Fruit fly (Drosophila melanogaster) whole organism, embryonic: ENCODE measurements around the gene CG46427.

Experiments used
- Blimp-1 ChIP-seq: fragments of 200-800 bp; sonication (Bioruptor generic); optimal IDR thresholded peaks from 3 replicates; lab custom pipeline; 2018; ENCODE audit warnings: missing biosample characterization, missing genetic modification characterization, mild to moderate bottlenecking, moderate library complexity, missing genetic modification reagents
- CG10959 ChIP-seq: fragments of 200-800 bp; sonication (Bioruptor generic); IDR thresholded peaks from 2 replicates; pipeline ENCODE4 v1.3.6; 2022; ENCODE audit warnings: missing biosample characterization, missing genetic modification characterization
- CG11504 ChIP-seq: fragments of 200-800 bp; sonication (Bioruptor generic); optimal IDR thresholded peaks from 3 replicates; lab custom pipeline; 2019; ENCODE audit warnings: missing biosample characterization, mild to moderate bottlenecking, missing genetic modification characterization, moderate library complexity
- CG14014 ChIP-seq: fragments of 200-800 bp; sonication (Bioruptor generic); IDR thresholded peaks from 2 replicates; pipeline ENCODE4 v1.3.6; 2022; ENCODE audit warnings: missing biosample characterization, missing genetic modification characterization
- CG14667 ChIP-seq: fragments of 200-800 bp; sonication (Bioruptor generic); IDR thresholded peaks from 2 replicates; pipeline ENCODE4 v1.3.6; 2022; ENCODE audit warnings: missing biosample characterization, missing genetic modification characterization
- CG14860 ChIP-seq: fragments of 200-800 bp; sonication (Bioruptor generic); IDR thresholded peaks from 3 replicates; pipeline ENCODE4 v1.3.6; 2022; ENCODE audit warnings: missing biosample characterization, missing genetic modification characterization; ENCODE audit not compliant: partially characterized antibody
- CG17568 ChIP-seq: fragments of 200-800 bp; sonication (Bioruptor generic); optimal IDR thresholded peaks from 2 replicates; lab custom pipeline; 2018; ENCODE audit warnings: missing biosample characterization, mild to moderate bottlenecking, missing genetic modification characterization, moderate library complexity
- CG2129 ChIP-seq: fragments of 200-800 bp; sonication (Bioruptor generic); IDR thresholded peaks from 2 replicates; pipeline ENCODE4 v1.3.6; 2022; ENCODE audit warnings: missing biosample characterization, missing genetic modification characterization; ENCODE audit not compliant: partially characterized antibody
- CG2875 ChIP-seq: fragments of 200-800 bp; sonication (Bioruptor generic); optimal IDR thresholded peaks from 2 replicates; lab custom pipeline; 2017; ENCODE audit warnings: missing biosample characterization, mild to moderate bottlenecking, missing genetic modification characterization, missing genetic modification reagents
- CG4360 ChIP-seq: fragments of 200-800 bp; sonication (Bioruptor generic); IDR thresholded peaks from 2 replicates; pipeline ENCODE4 v1.3.6; 2022; ENCODE audit warnings: missing biosample characterization, missing genetic modification characterization
- CG43689 ChIP-seq: fragments of 200-800 bp; sonication (Bioruptor generic); IDR thresholded peaks from 2 replicates; pipeline ENCODE4 v1.3.6; 2022; ENCODE audit warnings: missing biosample characterization, missing genetic modification characterization
- CG4424 ChIP-seq: fragments of 200-800 bp; sonication (Bioruptor generic); optimal IDR thresholded peaks from 3 replicates; lab custom pipeline; 2016; ENCODE audit warnings: missing biosample characterization, missing genetic modification characterization
- CG9609 ChIP-seq: fragments of 200-800 bp; sonication (Bioruptor generic); optimal IDR thresholded peaks from 3 replicates; lab custom pipeline; 2016; ENCODE audit warnings: missing biosample characterization, missing genetic modification characterization
- CTCF ChIP-seq: fragments of 200-800 bp; sonication (Bioruptor generic); optimal IDR thresholded peaks from 2 replicates; lab custom pipeline; 2017; ENCODE audit warnings: missing biosample characterization, mild to moderate bottlenecking, missing genetic modification characterization, moderate library complexity
- Dip2 ChIP-seq: fragments of 200-800 bp; sonication (Bioruptor generic); IDR thresholded peaks from 2 replicates; pipeline ENCODE4 v1.3.6; 2022; ENCODE audit warnings: missing biosample characterization, missing genetic modification characterization
- GATAe ChIP-seq: fragments of 200-800 bp; sonication (Bioruptor generic); conservative IDR thresholded peaks from 2 replicates; pipeline ENCODE4 v1.3.6; 2022; ENCODE audit warnings: missing biosample characterization, missing genetic modification characterization
- Hr3 ChIP-seq: fragments of 200-800 bp; sonication (Bioruptor generic); optimal IDR thresholded peaks from 3 replicates; lab custom pipeline; 2016; ENCODE audit warnings: missing biosample characterization, missing genetic modification characterization
- Hr39 ChIP-seq: fragments of >200 bp; optimal IDR thresholded peaks from 2 replicates; lab custom pipeline; 2017
- Kr ChIP-seq: fragments of 200-800 bp; sonication (Bioruptor generic); optimal IDR thresholded peaks from 2 replicates; lab custom pipeline; 2017; ENCODE audit warnings: missing biosample characterization, mild to moderate bottlenecking, missing genetic modification characterization
- Lim3 ChIP-seq: fragments of 200-800 bp; sonication (Bioruptor generic); IDR thresholded peaks from 2 replicates; pipeline ENCODE4 v1.3.6; 2022; ENCODE audit warnings: missing biosample characterization, missing genetic modification characterization
- Max ChIP-seq: fragments of 200-800 bp; sonication (Bioruptor generic); optimal IDR thresholded peaks from 2 replicates; lab custom pipeline; 2016; ENCODE audit warnings: missing biosample characterization, mild to moderate bottlenecking, missing genetic modification characterization
- Meics ChIP-seq: fragments of 200-800 bp; sonication (Bioruptor generic); optimal IDR thresholded peaks from 2 replicates; lab custom pipeline; 2017; ENCODE audit warnings: missing biosample characterization, mild to moderate bottlenecking, missing genetic modification characterization
- NC2α ChIP-seq: fragments of 200-800 bp; sonication (Bioruptor generic); optimal IDR thresholded peaks from 2 replicates; lab custom pipeline; 2016; ENCODE audit warnings: missing biosample characterization, missing genetic modification characterization
- Optix ChIP-seq: fragments of 200-800 bp; sonication (Bioruptor generic); IDR thresholded peaks from 3 replicates; pipeline ENCODE4 v1.3.6; 2022; ENCODE audit warnings: missing biosample characterization, missing genetic modification characterization
- Usf ChIP-seq: fragments of 200-800 bp; sonication (Bioruptor generic); optimal IDR thresholded peaks from 2 replicates; lab custom pipeline; 2017; ENCODE audit warnings: missing genotype, missing biosample characterization, missing genetic modification characterization
- ase ChIP-seq: fragments of 200-800 bp; sonication (Bioruptor generic); IDR thresholded peaks from 3 replicates; pipeline ENCODE4 v1.3.6; 2022; ENCODE audit warnings: missing biosample characterization, missing genetic modification characterization
- ash1 ChIP-seq: fragments of 200-800 bp; sonication (Bioruptor generic); optimal IDR thresholded peaks from 2 replicates; lab custom pipeline; 2018; ENCODE audit warnings: missing biosample characterization, mild to moderate bottlenecking, missing genetic modification characterization
- croc ChIP-seq: fragments of 200-800 bp; sonication (Bioruptor generic); conservative IDR thresholded peaks from 3 replicates; pipeline ENCODE4 v1.3.6; 2022; ENCODE audit warnings: missing biosample characterization, missing genetic modification characterization
- emc ChIP-seq: fragments of 200-800 bp; sonication (Bioruptor generic); optimal IDR thresholded peaks from 2 replicates; lab custom pipeline; 2016; ENCODE audit warnings: missing biosample characterization, missing genetic modification characterization
- ems ChIP-seq: fragments of 200-800 bp; sonication (Bioruptor generic); optimal IDR thresholded peaks from 3 replicates; lab custom pipeline; 2016; ENCODE audit warnings: missing biosample characterization, missing genetic modification characterization
- ewg ChIP-seq: fragments of 200-800 bp; sonication (Bioruptor generic); optimal IDR thresholded peaks from 3 replicates; lab custom pipeline; 2017; ENCODE audit warnings: mild to moderate bottlenecking, missing biosample characterization, missing genetic modification reagents, missing genetic modification characterization
- fd64A ChIP-seq: fragments of 200-800 bp; sonication (Bioruptor generic); optimal IDR thresholded peaks from 3 replicates; lab custom pipeline; 2018; ENCODE audit warnings: missing biosample characterization, mild to moderate bottlenecking, missing genetic modification characterization
- fru ChIP-seq: fragments of >200 bp; optimal IDR thresholded peaks from 2 replicates; lab custom pipeline; 2017
- gfzf ChIP-seq: fragments of 200-800 bp; sonication (Bioruptor generic); optimal IDR thresholded peaks from 2 replicates; lab custom pipeline; 2016; ENCODE audit warnings: missing biosample characterization, mild to moderate bottlenecking, missing genetic modification characterization, moderate library complexity
- ham ChIP-seq: fragments of 200-800 bp; sonication (Bioruptor generic); IDR thresholded peaks from 2 replicates; pipeline ENCODE4 v1.3.6; 2022; ENCODE audit warnings: missing biosample characterization, missing genetic modification characterization
- hkb ChIP-seq, 2 experiments: fragments of 200-800 bp in 1 of 2; fragments of >200 bp in 1 of 2; sonication (Bioruptor generic) in 1 of 2; IDR thresholded peaks in 1 of 2; optimal IDR thresholded peaks in 1 of 2; 2 replicates each; pipeline versions ENCODE4 v1.3.6 to Lab custom; 2017 to 2022; ENCODE audit warnings: missing biosample characterization in 1 of 2, missing genetic modification characterization in 1 of 2
- inv ChIP-seq: fragments of 200-800 bp; sonication (Bioruptor generic); IDR thresholded peaks from 2 replicates; pipeline ENCODE4 v1.3.6; 2022; ENCODE audit warnings: missing biosample characterization, missing genetic modification characterization; ENCODE audit not compliant: partially characterized antibody
- jumu ChIP-seq: fragments of 200-800 bp; sonication (Bioruptor generic); optimal IDR thresholded peaks from 3 replicates; lab custom pipeline; 2016; ENCODE audit warnings: missing biosample characterization, missing genetic modification characterization
- kay ChIP-seq: fragments of 200-800 bp; sonication (Bioruptor generic); optimal IDR thresholded peaks from 2 replicates; lab custom pipeline; 2016; ENCODE audit warnings: missing biosample characterization, missing genetic modification characterization
- kni ChIP-seq: fragments of 200-800 bp; sonication (Bioruptor generic); optimal IDR thresholded peaks from 3 replicates; lab custom pipeline; 2017; ENCODE audit warnings: mild to moderate bottlenecking, missing biosample characterization, missing genetic modification reagents, missing genetic modification characterization
- lov ChIP-seq, 2 experiments: fragments of 200-800 bp in 1 of 2; fragments of >200 bp in 1 of 2; sonication (Bioruptor generic) in 1 of 2; IDR thresholded peaks in 1 of 2; optimal IDR thresholded peaks in 1 of 2; 2 replicates in 1 of 2; 3 replicates in 1 of 2; pipeline versions ENCODE4 v1.3.6 to Lab custom; 2017 to 2022; ENCODE audit warnings: missing biosample characterization in 1 of 2, missing genetic modification characterization in 1 of 2
- nmo ChIP-seq: fragments of 200-800 bp; sonication (Bioruptor generic); optimal IDR thresholded peaks from 2 replicates; lab custom pipeline; 2018; ENCODE audit warnings: missing biosample characterization, mild to moderate bottlenecking, missing genetic modification characterization, moderate library complexity
- odd ChIP-seq: fragments of 200-800 bp; sonication (Bioruptor generic); optimal IDR thresholded peaks from 2 replicates; lab custom pipeline; 2017; ENCODE audit warnings: missing biosample characterization, mild to moderate bottlenecking, missing genetic modification characterization
- p53 ChIP-seq: fragments of 200-800 bp; sonication (Bioruptor generic); optimal IDR thresholded peaks from 2 replicates; lab custom pipeline; 2016; ENCODE audit warnings: missing biosample characterization, missing genetic modification characterization
- rib ChIP-seq: fragments of 200-800 bp; sonication (Bioruptor generic); IDR thresholded peaks from 2 replicates; pipeline ENCODE4 v1.3.6; 2022; ENCODE audit warnings: missing biosample characterization, missing genetic modification characterization
- shn ChIP-seq: fragments of 200-800 bp; sonication (Bioruptor generic); optimal IDR thresholded peaks from 3 replicates; lab custom pipeline; 2016; ENCODE audit warnings: missing biosample characterization, missing genetic modification characterization
- so ChIP-seq: fragments of 200-800 bp; sonication (Bioruptor generic); IDR thresholded peaks from 3 replicates; pipeline ENCODE4 v1.3.6; 2022; ENCODE audit warnings: missing biosample characterization, missing genetic modification characterization
- sob ChIP-seq: fragments of 200-800 bp; sonication (Bioruptor generic); IDR thresholded peaks from 2 replicates; pipeline ENCODE4 v1.3.6; 2022; ENCODE audit warnings: missing biosample characterization, missing genetic modification characterization
- tx ChIP-seq: fragments of 200-800 bp; sonication (Bioruptor generic); optimal IDR thresholded peaks from 2 replicates; lab custom pipeline; 2016; ENCODE audit warnings: missing biosample characterization, missing genetic modification characterization
- unc-4 ChIP-seq: fragments of 200-800 bp; sonication (Bioruptor generic); IDR thresholded peaks from 2 replicates; pipeline ENCODE4 v1.3.6; 2022; ENCODE audit warnings: missing biosample characterization, missing genetic modification characterization; ENCODE audit not compliant: partially characterized antibody

CG46427 gene

dm6 chr3R:12442601-12443533 lies 3.9 kb upstream of the CG46427 start (continued):
- TF ChIP-seq Hr3: no peak
- TF ChIP-seq lov (optimal IDR thresholded peaks at IDR 0.05; lab: Kevin White, UChicago): no peak
- no peak for TF ChIP-seq lov (GFP tag; IDR thresholded peaks at IDR 0.05; lab: Robert Waterston, UW)
- TF ChIP-seq hkb (optimal IDR thresholded peaks at IDR 0.05; lab: Kevin White, UChicago): no peak
- no peak for TF ChIP-seq hkb (GFP tag; IDR thresholded peaks at IDR 0.05; lab: Robert Waterston, UW)
- TF ChIP-seq kay (GFP tag; lab: Kevin White, UChicago): no peak
- TF ChIP-seq rib (GFP tag; lab: Robert Waterston, UW): 0 out of 2 replicates have a peak, but pooled peaks have one; percentile 42
- no peak for TF ChIP-seq ash1 (GFP tag; lab: Kevin White, UChicago)
- peak; percentile 23 for TF ChIP-seq Max (GFP tag; lab: Kevin White, UChicago)
- no peak for TF ChIP-seq CG4360 (GFP tag; lab: Robert Waterston, UW)
- TF ChIP-seq CG17568: no peak
- no peak for TF ChIP-seq croc (GFP tag; lab: Robert Waterston, UW)
- no peak for TF ChIP-seq CG2129 (GFP tag; lab: Robert Waterston, UW)
- no peak for TF ChIP-seq sob (GFP tag; lab: Robert Waterston, UW)
- no peak for TF ChIP-seq fru
- no peak for TF ChIP-seq ham
- TF ChIP-seq GATAe: no peak
- no peak for TF ChIP-seq unc-4
- no peak for TF ChIP-seq jumu (GFP tag; lab: Kevin White, UChicago)
- no peak for TF ChIP-seq CG2875 (GFP tag; lab: Kevin White, UChicago)
- no peak for TF ChIP-seq shn (GFP tag; lab: Kevin White, UChicago)
- TF ChIP-seq Blimp-1 (GFP tag; lab: Kevin White, UChicago): no peak
- TF ChIP-seq Usf (GFP tag; lab: Kevin White, UChicago): peak; percentile 33
- TF ChIP-seq Meics (GFP tag; lab: Kevin White, UChicago): peak; percentile 60
- TF ChIP-seq NC2α (GFP tag; lab: Kevin White, UChicago): no peak
- TF ChIP-seq inv: no peak
- TF ChIP-seq Hr39 (lab: Kevin White, UChicago): no peak
- peak; percentile 58 for TF ChIP-seq CG11504 (tag; lab: Kevin White, UChicago)
- no peak for TF ChIP-seq odd (GFP tag; lab: Kevin White, UChicago)
- TF ChIP-seq kni: no peak
- TF ChIP-seq CG43689 (GFP tag; lab: Robert Waterston, UW): no peak
- TF ChIP-seq nmo (GFP tag; lab: Kevin White, UChicago): no peak
- TF ChIP-seq CG14860 (GFP tag; lab: Robert Waterston, UW): no peak
- no peak for TF ChIP-seq CG14667 (GFP tag; lab: Robert Waterston, UW)
- TF ChIP-seq tx (GFP tag; lab: Kevin White, UChicago): no peak
- no peak for TF ChIP-seq Dip2 (GFP tag; lab: Robert Waterston, UW)
- no peak for TF ChIP-seq Kr (GFP tag; lab: Kevin White, UChicago)
- TF ChIP-seq Lim3 (GFP tag; lab: Robert Waterston, UW): no peak
- no peak for TF ChIP-seq ems (GFP tag; lab: Kevin White, UChicago)
- TF ChIP-seq ase (GFP tag; lab: Robert Waterston, UW): no peak
- no peak for TF ChIP-seq CTCF (GFP tag; lab: Kevin White, UChicago)
- TF ChIP-seq so (GFP tag; lab: Robert Waterston, UW): peak; percentile 7; the same call in 1 of the 3 replicates
- no peak for TF ChIP-seq Optix (GFP tag; lab: Robert Waterston, UW)
- no peak for TF ChIP-seq CG9609 (GFP tag; lab: Kevin White, UChicago)
- no peak for TF ChIP-seq CG10959 (GFP tag; lab: Robert Waterston, UW)
- no peak for TF ChIP-seq fd64A (GFP tag; lab: Kevin White, UChicago)
- 0 out of 2 replicates have a peak, but pooled peaks have one; percentile 26 for TF ChIP-seq CG14014 (GFP tag; lab: Robert Waterston, UW)
- TF ChIP-seq p53: no peak
- TF ChIP-seq gfzf (GFP tag; lab: Kevin White, UChicago): no peak
- no peak for TF ChIP-seq emc
- no peak for TF ChIP-seq CG4424 (GFP tag; lab: Kevin White, UChicago)
- no peak for TF ChIP-seq ewg
